Fruit fly (Drosophila melanogaster) whole organism, embryonic: ENCODE measurements around the gene CG17127.

ENCODE experiments used
- Blimp-1 ChIP-seq: fragments of 200-800 bp; sonication (Bioruptor generic); optimal IDR thresholded peaks from 3 replicates; lab custom pipeline; 2018; ENCODE audit warnings: missing biosample characterization, missing genetic modification characterization, mild to moderate bottlenecking, moderate library complexity, missing genetic modification reagents
- CG10321 ChIP-seq: fragments of 200-800 bp; sonication (Bioruptor generic); IDR thresholded peaks from 2 replicates; pipeline ENCODE4 v1.3.6; 2022; ENCODE audit warnings: missing biosample characterization, missing genetic modification characterization
- CG12219 ChIP-seq: fragments of 200-800 bp; sonication (Bioruptor generic); optimal IDR thresholded peaks from 3 replicates; lab custom pipeline; 2018; ENCODE audit warnings: missing biosample characterization, mild to moderate bottlenecking, missing genetic modification characterization
- CG12391 ChIP-seq: fragments of 200-800 bp; sonication (Bioruptor generic); optimal IDR thresholded peaks from 3 replicates; lab custom pipeline; 2018; ENCODE audit warnings: missing biosample characterization, mild to moderate bottlenecking, missing genetic modification characterization, moderate library complexity
- CG12744 ChIP-seq: fragments of 200-800 bp; sonication (Bioruptor generic); optimal IDR thresholded peaks from 2 replicates; lab custom pipeline; 2016; ENCODE audit warnings: missing biosample characterization, missing genetic modification characterization
- CG13123 ChIP-seq: fragments of 200-800 bp; sonication (Bioruptor generic); optimal IDR thresholded peaks from 2 replicates; lab custom pipeline; 2016; ENCODE audit warnings: missing biosample characterization, missing genetic modification characterization
- CG13296 ChIP-seq: fragments of 200-800 bp; sonication (Bioruptor generic); optimal IDR thresholded peaks from 3 replicates; lab custom pipeline; 2018; ENCODE audit warnings: missing biosample characterization, mild to moderate bottlenecking, missing genetic modification characterization
- CG14441 ChIP-seq: fragments of 200-800 bp; sonication (Bioruptor generic); IDR thresholded peaks from 2 replicates; pipeline ENCODE4 v1.3.6; 2022; ENCODE audit warnings: missing biosample characterization, missing genetic modification characterization
- CG16813 ChIP-seq: fragments of 200-800 bp; sonication (Bioruptor generic); IDR thresholded peaks from 3 replicates; pipeline ENCODE4 v1.3.6; 2022; ENCODE audit warnings: missing biosample characterization, missing genetic modification characterization; ENCODE audit not compliant: partially characterized antibody
- CG17612 ChIP-seq: fragments of 200-800 bp; sonication (Bioruptor generic); IDR thresholded peaks from 2 replicates; pipeline ENCODE4 v1.3.6; 2022; ENCODE audit warnings: missing biosample characterization, missing genetic modification characterization
- CG18619 ChIP-seq: fragments of 200-800 bp; sonication (Bioruptor generic); optimal IDR thresholded peaks from 3 replicates; lab custom pipeline; 2017; ENCODE audit warnings: missing biosample characterization, mild to moderate bottlenecking, missing genetic modification characterization
- CG18764 ChIP-seq: fragments of 200-800 bp; sonication (Bioruptor generic); optimal IDR thresholded peaks from 3 replicates; lab custom pipeline; 2016; ENCODE audit warnings: missing biosample characterization, missing genetic modification characterization
- CG30020 ChIP-seq: fragments of 200-800 bp; optimal IDR thresholded peaks from 2 replicates; lab custom pipeline; 2019; ENCODE audit warnings: missing biosample characterization, mild to moderate bottlenecking, missing genetic modification characterization, moderate library complexity
- CG30431 ChIP-seq: fragments of 200-800 bp; sonication (Bioruptor generic); optimal IDR thresholded peaks from 2 replicates; lab custom pipeline; 2017; ENCODE audit warnings: missing biosample characterization, missing genetic modification characterization
- CG4360 ChIP-seq: fragments of 200-800 bp; sonication (Bioruptor generic); IDR thresholded peaks from 2 replicates; pipeline ENCODE4 v1.3.6; 2022; ENCODE audit warnings: missing biosample characterization, missing genetic modification characterization
- CG5245 ChIP-seq: fragments of 200-800 bp; sonication (Bioruptor generic); optimal IDR thresholded peaks from 3 replicates; lab custom pipeline; 2016; ENCODE audit warnings: missing biosample characterization, missing genetic modification characterization
- CG7556 ChIP-seq: fragments of 200-800 bp; sonication (Bioruptor generic); optimal IDR thresholded peaks from 2 replicates; lab custom pipeline; 2017; ENCODE audit warnings: missing biosample characterization, mild to moderate bottlenecking, missing genetic modification characterization
- CG9215 ChIP-seq: fragments of 200-800 bp; sonication (Bioruptor generic); IDR thresholded peaks from 2 replicates; pipeline ENCODE4 v1.3.6; 2022; ENCODE audit warnings: missing biosample characterization, missing genetic modification characterization
- CG9609 ChIP-seq: fragments of 200-800 bp; sonication (Bioruptor generic); optimal IDR thresholded peaks from 3 replicates; lab custom pipeline; 2016; ENCODE audit warnings: missing biosample characterization, missing genetic modification characterization
- CG9727 ChIP-seq: fragments of 200-800 bp; sonication (Bioruptor generic); optimal IDR thresholded peaks from 3 replicates; lab custom pipeline; 2017; ENCODE audit warnings: missing biosample characterization, mild to moderate bottlenecking, missing genetic modification characterization
- CG9876 ChIP-seq: fragments of 200-800 bp; sonication (Bioruptor generic); optimal IDR thresholded peaks from 2 replicates; lab custom pipeline; 2016; ENCODE audit warnings: missing biosample characterization, missing genetic modification characterization
- Chrac-16 ChIP-seq: fragments of 200-800 bp; sonication (Bioruptor generic); optimal IDR thresholded peaks from 3 replicates; lab custom pipeline; 2016; ENCODE audit warnings: missing biosample characterization, missing genetic modification characterization
- CrebB ChIP-seq: fragments of 200-800 bp; sonication (Bioruptor generic); optimal IDR thresholded peaks from 3 replicates; lab custom pipeline; 2018; ENCODE audit warnings: missing biosample characterization, mild to moderate bottlenecking, missing genetic modification characterization
- D19A ChIP-seq: fragments of 200-800 bp; optimal IDR thresholded peaks from 3 replicates; lab custom pipeline; 2019; ENCODE audit warnings: missing biosample characterization, mild to moderate bottlenecking, missing genetic modification characterization, moderate library complexity
- Dad ChIP-seq: fragments of 200-800 bp; sonication (Bioruptor generic); optimal IDR thresholded peaks from 3 replicates; lab custom pipeline; 2016; ENCODE audit warnings: missing biosample characterization, missing genetic modification characterization
- Dip2 ChIP-seq: fragments of 200-800 bp; sonication (Bioruptor generic); IDR thresholded peaks from 2 replicates; pipeline ENCODE4 v1.3.6; 2022; ENCODE audit warnings: missing biosample characterization, missing genetic modification characterization
- Doc2 ChIP-seq: fragments of 200-800 bp; sonication (Bioruptor generic); IDR thresholded peaks from 2 replicates; pipeline ENCODE4 v1.3.6; 2022; ENCODE audit warnings: missing biosample characterization, missing genetic modification characterization
- ERR ChIP-seq: fragments of 200-800 bp; sonication (Bioruptor generic); optimal IDR thresholded peaks from 2 replicates; lab custom pipeline; 2016; ENCODE audit warnings: missing biosample characterization, missing genetic modification characterization
- Fer3 ChIP-seq: fragments of 200-800 bp; sonication (Bioruptor generic); optimal IDR thresholded peaks from 2 replicates; lab custom pipeline; 2018; ENCODE audit warnings: missing biosample characterization, mild to moderate bottlenecking, missing genetic modification characterization, moderate library complexity
- HHEX ChIP-seq: fragments of 200-800 bp; sonication (Bioruptor generic); optimal IDR thresholded peaks from 3 replicates; lab custom pipeline; 2017; ENCODE audit warnings: missing biosample characterization, mild to moderate bottlenecking, missing genetic modification characterization, missing genetic modification reagents
- HLH3B ChIP-seq: fragments of 200-800 bp; sonication (Bioruptor generic); IDR thresholded peaks from 2 replicates; pipeline ENCODE4 v1.3.6; 2022; ENCODE audit warnings: missing biosample characterization, missing genetic modification characterization
- Hey ChIP-seq: fragments of 200-800 bp; sonication (Bioruptor generic); optimal IDR thresholded peaks from 3 replicates; lab custom pipeline; 2018; ENCODE audit warnings: missing biosample characterization, mild to moderate bottlenecking, missing genetic modification characterization
- Hr51 ChIP-seq, 2 experiments: fragments of 200-800 bp; sonication (Bioruptor generic); optimal IDR thresholded peaks; 2 replicates in 1 of 2; 3 replicates in 1 of 2; lab custom pipeline; 2016 to 2018; ENCODE audit warnings: missing biosample characterization in 2 of 2, missing genetic modification characterization in 2 of 2, mild to moderate bottlenecking in 1 of 2, moderate library complexity in 1 of 2
- NC2β ChIP-seq: fragments of 200-800 bp; sonication (Bioruptor generic); optimal IDR thresholded peaks from 2 replicates; lab custom pipeline; 2016; ENCODE audit warnings: missing biosample characterization, missing genetic modification characterization
- NfI ChIP-seq: fragments of 200-800 bp; sonication (Bioruptor generic); optimal IDR thresholded peaks from 3 replicates; lab custom pipeline; 2018; ENCODE audit warnings: missing biosample characterization, mild to moderate bottlenecking, missing genetic modification characterization, moderate library complexity
- Oli ChIP-seq: fragments of 200-800 bp; sonication (Bioruptor generic); optimal IDR thresholded peaks from 2 replicates; lab custom pipeline; 2018; ENCODE audit warnings: missing biosample characterization, mild to moderate bottlenecking, missing genetic modification characterization, moderate library complexity
- Optix ChIP-seq: fragments of 200-800 bp; sonication (Bioruptor generic); IDR thresholded peaks from 3 replicates; pipeline ENCODE4 v1.3.6; 2022; ENCODE audit warnings: missing biosample characterization, missing genetic modification characterization
- aop ChIP-seq: fragments of 200-800 bp; sonication (Bioruptor generic); IDR thresholded peaks from 2 replicates; pipeline ENCODE4 v1.3.6; 2022; ENCODE audit warnings: missing biosample characterization, missing genetic modification characterization
- caup ChIP-seq: fragments of 200-800 bp; sonication (Bioruptor generic); optimal IDR thresholded peaks from 3 replicates; lab custom pipeline; 2017; ENCODE audit warnings: missing biosample characterization, mild to moderate bottlenecking, missing genetic modification characterization, moderate library complexity; ENCODE audit not compliant: severe bottlenecking
- chm ChIP-seq: fragments of 200-800 bp; sonication (Bioruptor generic); IDR thresholded peaks from 2 replicates; pipeline ENCODE4 v1.3.6; 2022; ENCODE audit warnings: missing biosample characterization, missing genetic modification characterization
- dati ChIP-seq: fragments of 200-800 bp; sonication (Bioruptor generic); IDR thresholded peaks from 2 replicates; pipeline ENCODE4 v1.3.6; 2022; ENCODE audit warnings: missing biosample characterization, missing genetic modification characterization
- eyg ChIP-seq: fragments of 200-800 bp; sonication (Bioruptor generic); optimal IDR thresholded peaks from 3 replicates; lab custom pipeline; 2016; ENCODE audit warnings: missing biosample characterization, missing genetic modification characterization
- grn ChIP-seq: fragments of 200-800 bp; sonication (Bioruptor generic); optimal IDR thresholded peaks from 3 replicates; lab custom pipeline; 2017; ENCODE audit warnings: missing biosample characterization, missing genetic modification characterization
- gro ChIP-seq: fragments of 200-800 bp; sonication (Bioruptor generic); optimal IDR thresholded peaks from 2 replicates; lab custom pipeline; 2016; ENCODE audit warnings: missing biosample characterization, missing genetic modification characterization
- lmd ChIP-seq: fragments of 200-800 bp; sonication (Bioruptor generic); IDR thresholded peaks from 2 replicates; pipeline ENCODE4 v1.3.6; 2022; ENCODE audit warnings: missing biosample characterization, missing genetic modification characterization
- odd ChIP-seq: fragments of 200-800 bp; sonication (Bioruptor generic); optimal IDR thresholded peaks from 2 replicates; lab custom pipeline; 2017; ENCODE audit warnings: missing biosample characterization, mild to moderate bottlenecking, missing genetic modification characterization
- phol ChIP-seq: fragments of 200-800 bp; sonication (Bioruptor generic); optimal IDR thresholded peaks from 3 replicates; lab custom pipeline; 2018; ENCODE audit warnings: missing biosample characterization, mild to moderate bottlenecking, missing genetic modification characterization, moderate library complexity
- pros ChIP-seq: fragments of 200-800 bp; sonication (Bioruptor generic); optimal IDR thresholded peaks from 3 replicates; lab custom pipeline; 2019; ENCODE audit warnings: missing biosample characterization, mild to moderate bottlenecking, missing genetic modification characterization, moderate library complexity
- sisA ChIP-seq: fragments of 200-800 bp; sonication (Bioruptor generic); IDR thresholded peaks from 2 replicates; pipeline ENCODE4 v1.3.6; 2022; ENCODE audit warnings: missing biosample characterization, missing genetic modification characterization
- so ChIP-seq: fragments of 200-800 bp; sonication (Bioruptor generic); IDR thresholded peaks from 3 replicates; pipeline ENCODE4 v1.3.6; 2022; ENCODE audit warnings: missing biosample characterization, missing genetic modification characterization
- ssp ChIP-seq: fragments of 200-800 bp; sonication (Bioruptor generic); IDR thresholded peaks from 2 replicates; pipeline ENCODE4 v1.3.6; 2022; ENCODE audit warnings: missing biosample characterization, missing genetic modification characterization
- zfh2 ChIP-seq: fragments of 200-800 bp; sonication (Bioruptor generic); optimal IDR thresholded peaks from 2 replicates; lab custom pipeline; 2016; ENCODE audit warnings: missing biosample characterization, missing genetic modification characterization

Gene CG17127

dm6 chr2L:10735923-10736322 lies 34.7 kb upstream of the CG17127 start, which contains the start of gene Nup107 (continued):
- TF ChIP-seq CG9215 (GFP tag; lab: Robert Waterston, UW) = no peak
- peak; percentile 37 for TF ChIP-seq CG18764 (GFP tag; lab: Kevin White, UChicago)
- TF ChIP-seq Hey = no peak
- TF ChIP-seq CG12219 = no peak
- TF ChIP-seq CG12391 (tag; lab: Kevin White, UChicago) = peak; percentile 32
- no peak for TF ChIP-seq grn (GFP tag; lab: Kevin White, UChicago)
- TF ChIP-seq CG5245 (GFP tag; lab: Kevin White, UChicago) = no peak
- no peak for TF ChIP-seq pros
- no peak for TF ChIP-seq CG9876 (GFP tag; lab: Kevin White, UChicago)
- TF ChIP-seq CG16813 (GFP tag; lab: Robert Waterston, UW) = no peak
- TF ChIP-seq so (GFP tag; lab: Robert Waterston, UW) = no peak
- TF ChIP-seq zfh2 (GFP tag; lab: Kevin White, UChicago) = no peak
- no peak for TF ChIP-seq ERR (GFP tag; lab: Kevin White, UChicago)
- no peak for TF ChIP-seq Blimp-1 (GFP tag; lab: Kevin White, UChicago)
- TF ChIP-seq CG7556 = no peak
- no peak for TF ChIP-seq dati (GFP tag; lab: Robert Waterston, UW)
- no peak for TF ChIP-seq chm (GFP tag; lab: Robert Waterston, UW)
- TF ChIP-seq Dad (GFP tag; lab: Kevin White, UChicago) = no peak
- TF ChIP-seq D19A = no peak
- TF ChIP-seq gro (GFP tag; lab: Kevin White, UChicago) = peak; percentile 41
- peak; percentile 88 for TF ChIP-seq CG30020 (tag; lab: Kevin White, UChicago)
- peak; percentile 4 for TF ChIP-seq CG9609 (GFP tag; lab: Kevin White, UChicago)
- no peak for TF ChIP-seq CG4360 (GFP tag; lab: Robert Waterston, UW)
- TF ChIP-seq Hr51 (GFP tag; optimal IDR thresholded peaks at IDR 0.05; lab: Kevin White, UChicago) = no peak
- TF ChIP-seq caup (GFP tag; lab: Kevin White, UChicago) = no peak
- no peak for TF ChIP-seq Doc2 (GFP tag; lab: Robert Waterston, UW)
- TF ChIP-seq CG18619 (GFP tag; lab: Kevin White, UChicago) = no peak
- peak; percentile 62 for TF ChIP-seq phol
- TF ChIP-seq HHEX = no peak
- TF ChIP-seq sisA = no peak
- no peak for TF ChIP-seq CG10321 (GFP tag; lab: Robert Waterston, UW)
- TF ChIP-seq CrebB (tag; lab: Kevin White, UChicago) = no peak
- TF ChIP-seq aop = no peak
- peak; percentile 5; the same call in 1 of the 2 replicates for TF ChIP-seq lmd (GFP tag; lab: Robert Waterston, UW)
- no peak for TF ChIP-seq HLH3B
- TF ChIP-seq NC2β (GFP tag; lab: Kevin White, UChicago) = no peak
- no peak for TF ChIP-seq CG17612 (GFP tag; lab: Robert Waterston, UW)
- no peak for TF ChIP-seq CG12744 (GFP tag; lab: Kevin White, UChicago)
- TF ChIP-seq CG13296 (GFP tag; lab: Kevin White, UChicago) = no peak
- TF ChIP-seq NfI (GFP tag; lab: Kevin White, UChicago) = peak; percentile 29
- TF ChIP-seq CG13123 (GFP tag; lab: Kevin White, UChicago) = no peak
- TF ChIP-seq Oli (tag; lab: Kevin White, UChicago) = no peak
- no peak for TF ChIP-seq Dip2 (GFP tag; lab: Robert Waterston, UW)
- TF ChIP-seq ssp = peak; percentile 96
- 0 out of 2 replicates have a peak, but pooled peaks have one; percentile 15 for TF ChIP-seq CG14441
- TF ChIP-seq Optix = no peak
- no peak for TF ChIP-seq Chrac-16 (GFP tag; lab: Kevin White, UChicago)
- TF ChIP-seq odd = no peak
- TF ChIP-seq eyg (GFP tag; lab: Kevin White, UChicago) = no peak
- no peak for TF ChIP-seq Fer3 (tag; lab: Kevin White, UChicago)
- no peak for TF ChIP-seq CG9727 (GFP tag; lab: Kevin White, UChicago)
- no peak for TF ChIP-seq CG30431
